Worm (Caenorhabditis elegans) whole organism, early embryonic: ENCODE results near the gene cut-2.

Source experiments
- B0310.2 ChIP-seq: sonication (generic microtip); optimal IDR thresholded peaks from 2 replicates; lab custom pipeline; 2016; ENCODE audit warnings: mild to moderate bottlenecking, missing genetic modification characterization, missing compliant biosample characterization
- ama-1 ChIP-seq: fragments of 150-350 bp; optimal IDR thresholded peaks from 2 replicates; lab custom pipeline; 2014
- flt-1 ChIP-seq: fragments of 200-800 bp; sonication (Bioruptor generic); IDR thresholded peaks from 2 replicates; pipeline ENCODE4 v1.3.6; 2022; ENCODE audit warnings: missing genetic modification characterization, missing compliant biosample characterization

DNA sequence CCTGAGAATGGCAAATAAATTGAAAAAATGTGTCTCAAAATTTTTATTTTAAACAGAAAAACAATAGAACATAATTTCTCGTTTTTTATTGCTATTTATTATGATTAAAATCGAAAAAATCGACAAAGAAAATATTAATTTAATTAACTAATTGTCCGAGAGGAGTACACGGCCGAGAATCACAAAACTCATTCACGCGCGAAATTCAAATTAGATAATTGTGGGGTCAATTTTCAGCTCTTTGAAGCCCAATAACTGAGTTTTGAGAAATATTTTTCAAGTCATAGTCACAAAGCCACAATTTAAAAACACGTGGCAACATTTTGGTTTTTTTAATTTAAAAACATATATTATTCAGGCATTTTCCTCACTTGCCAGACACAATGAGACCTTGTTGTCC, 5.7 kb upstream of the cut-2 start:
- TF ChIP-seq ama-1 (no peak), B0310.2 (tag; lab: Kevin White, UChicago) (no peak), flt-1 (GFP tag; lab: Robert Waterston, UW) (no peak)
